Worm (Caenorhabditis elegans) whole organism, midembryonic: ENCODE measurements around the gene trmt-10A.

Source experiments
- T22C8.4 ChIP-seq: fragments of 200-800 bp; sonication (Bioruptor generic); IDR thresholded peaks from 2 replicates; pipeline ENCODE4 v1.3.6; 2022; ENCODE audit warnings: missing genetic modification characterization, missing compliant biosample characterization
- cog-1 ChIP-seq: sonication (generic microtip); optimal IDR thresholded peaks from 2 replicates; lab custom pipeline; 2016; ENCODE audit warnings: missing genetic modification characterization, missing compliant biosample characterization
- flt-1 ChIP-seq: fragments of 200-800 bp; sonication (Bioruptor generic); IDR thresholded peaks from 2 replicates; pipeline ENCODE4 v1.3.6; 2022; ENCODE audit warnings: missing genetic modification characterization, missing compliant biosample characterization
- med-1 ChIP-seq: sonication (generic microtip); optimal IDR thresholded peaks from 2 replicates; lab custom pipeline; 2017; ENCODE audit warnings: missing genetic modification characterization, mild to moderate bottlenecking, missing compliant biosample characterization, antibody characterized with exemption, missing genetic modification reagents; ENCODE audit not compliant: insufficient read depth
- tab-1 ChIP-seq: fragments of 200-800 bp; sonication (Bioruptor generic); IDR thresholded peaks from 2 replicates; pipeline ENCODE4 v1.3.6; 2022; ENCODE audit warnings: missing genetic modification characterization, missing compliant biosample characterization
- ztf-23 ChIP-seq: fragments of 200-800 bp; sonication (Bioruptor generic); IDR thresholded peaks from 2 replicates; pipeline ENCODE4 v1.3.6; 2022; ENCODE audit warnings: missing genetic modification reagents, missing genetic modification characterization, missing compliant biosample characterization

- TF ChIP-seq ztf-23 (no peak), med-1 (no peak), tab-1 (GFP tag; lab: Robert Waterston, UW) (no peak), flt-1 (no peak), T22C8.4 (no peak), cog-1 (tag; lab: Kevin White, UChicago) (no peak)
Measured at ce11 chrIV:9895088-9895487, 36.9 kb downstream of the trmt-10A start, which contains the start of gene ssp-32.
